Worm (Caenorhabditis elegans) whole organism, L4/young adult: ENCODE measurements around the gene best-3.

ENCODE experiments used
- dao-5 ChIP-seq: sonication (generic microtip); optimal IDR thresholded peaks from 2 replicates; lab custom pipeline; 2016; ENCODE audit warnings: missing genotype, missing genetic modification characterization, moderate library complexity, missing compliant biosample characterization
- him-1 ChIP-seq: sonication (generic microtip); optimal IDR thresholded peaks from 2 replicates; lab custom pipeline; 2016; ENCODE audit warnings: missing genotype, missing genetic modification reagents, missing genetic modification characterization, missing compliant biosample characterization

- TF ChIP-seq him-1 (tag; lab: Kevin White, UChicago) = no peak
- no peak for TF ChIP-seq dao-5 (tag; lab: Kevin White, UChicago)
Measured at ce11 chrII:8212-8611, 4.6 kb upstream of the best-3 start.
